Fruit fly (Drosophila melanogaster) whole organism, embryonic: ENCODE data around the gene Spt6.

Experiments
- Abd-B ChIP-seq: fragments of 200-800 bp; sonication (Bioruptor generic); optimal IDR thresholded peaks from 2 replicates; lab custom pipeline; 2018; ENCODE audit warnings: missing biosample characterization, mild to moderate bottlenecking, missing genetic modification characterization, moderate library complexity
- Aef1 ChIP-seq: fragments of 200-800 bp; sonication (Bioruptor generic); IDR thresholded peaks from 3 replicates; pipeline ENCODE4 v1.3.6; 2022; ENCODE audit warnings: missing biosample characterization, missing genetic modification characterization
- CG10321 ChIP-seq: fragments of 200-800 bp; sonication (Bioruptor generic); IDR thresholded peaks from 2 replicates; pipeline ENCODE4 v1.3.6; 2022; ENCODE audit warnings: missing biosample characterization, missing genetic modification characterization
- CG10366 ChIP-seq: fragments of 200-800 bp; sonication (Bioruptor generic); IDR thresholded peaks from 2 replicates; pipeline ENCODE4 v1.3.6; 2022; ENCODE audit warnings: missing biosample characterization, missing genetic modification characterization
- CG11723 ChIP-seq: fragments of 200-800 bp; sonication (Bioruptor generic); optimal IDR thresholded peaks from 2 replicates; lab custom pipeline; 2017; ENCODE audit warnings: missing biosample characterization, mild to moderate bottlenecking, missing genetic modification characterization
- CG12219 ChIP-seq: fragments of 200-800 bp; sonication (Bioruptor generic); optimal IDR thresholded peaks from 3 replicates; lab custom pipeline; 2018; ENCODE audit warnings: missing biosample characterization, mild to moderate bottlenecking, missing genetic modification characterization
- CG12659 ChIP-seq: fragments of 200-800 bp; sonication (Bioruptor generic); optimal IDR thresholded peaks from 3 replicates; lab custom pipeline; 2017; ENCODE audit warnings: mild to moderate bottlenecking, missing biosample characterization, missing genetic modification reagents, missing genetic modification characterization
- CG14014 ChIP-seq: fragments of 200-800 bp; sonication (Bioruptor generic); IDR thresholded peaks from 2 replicates; pipeline ENCODE4 v1.3.6; 2022; ENCODE audit warnings: missing biosample characterization, missing genetic modification characterization
- CG15073 ChIP-seq: fragments of 200-800 bp; sonication (Bioruptor generic); optimal IDR thresholded peaks from 2 replicates; lab custom pipeline; 2016; ENCODE audit warnings: missing biosample characterization, missing genetic modification characterization
- CG1529 ChIP-seq: fragments of 200-800 bp; sonication (Bioruptor generic); optimal IDR thresholded peaks from 3 replicates; lab custom pipeline; 2018; ENCODE audit warnings: missing biosample characterization, missing genetic modification characterization
- CG15601 ChIP-seq: fragments of 200-800 bp; sonication (Bioruptor generic); optimal IDR thresholded peaks from 3 replicates; lab custom pipeline; 2019; ENCODE audit warnings: missing biosample characterization, mild to moderate bottlenecking, missing genetic modification characterization, moderate library complexity
- CG16813 ChIP-seq: fragments of 200-800 bp; sonication (Bioruptor generic); IDR thresholded peaks from 3 replicates; pipeline ENCODE4 v1.3.6; 2022; ENCODE audit warnings: missing biosample characterization, missing genetic modification characterization; ENCODE audit not compliant: partially characterized antibody
- CG17186 ChIP-seq: fragments of 200-800 bp; sonication (Bioruptor generic); optimal IDR thresholded peaks from 3 replicates; lab custom pipeline; 2017; ENCODE audit warnings: missing biosample characterization, missing genetic modification reagents, missing genetic modification characterization
- CG17829 ChIP-seq: fragments of 200-800 bp; optimal IDR thresholded peaks from 2 replicates; lab custom pipeline; 2019; ENCODE audit warnings: missing biosample characterization, mild to moderate bottlenecking, missing genetic modification characterization, moderate library complexity
- CG18764 ChIP-seq: fragments of 200-800 bp; sonication (Bioruptor generic); optimal IDR thresholded peaks from 3 replicates; lab custom pipeline; 2016; ENCODE audit warnings: missing biosample characterization, missing genetic modification characterization
- CG2116 ChIP-seq: fragments of 200-800 bp; sonication (Bioruptor generic); optimal IDR thresholded peaks from 3 replicates; lab custom pipeline; 2018; ENCODE audit warnings: missing biosample characterization, mild to moderate bottlenecking, missing genetic modification characterization
- CG2678 ChIP-seq: fragments of 200-800 bp; sonication (Bioruptor generic); optimal IDR thresholded peaks from 3 replicates; lab custom pipeline; 2019; ENCODE audit warnings: missing biosample characterization, mild to moderate bottlenecking, missing genetic modification characterization, moderate library complexity
- CG34376 ChIP-seq: fragments of 200-800 bp; sonication (Bioruptor generic); optimal IDR thresholded peaks from 2 replicates; lab custom pipeline; 2018; ENCODE audit warnings: missing biosample characterization, mild to moderate bottlenecking, missing genetic modification characterization
- CG3838 ChIP-seq: fragments of 200-800 bp; sonication (Bioruptor generic); optimal IDR thresholded peaks from 3 replicates; lab custom pipeline; 2016; ENCODE audit warnings: missing biosample characterization, missing genetic modification characterization
- CG6272 ChIP-seq: fragments of 200-800 bp; sonication (Bioruptor generic); IDR thresholded peaks from 2 replicates; pipeline ENCODE4 v1.3.6; 2022; ENCODE audit warnings: missing biosample characterization, missing genetic modification characterization
- CG7372 ChIP-seq: fragments of 200-800 bp; sonication (Bioruptor generic); IDR thresholded peaks from 2 replicates; pipeline ENCODE4 v1.3.6; 2022; ENCODE audit warnings: missing biosample characterization, missing genetic modification characterization
- CG7745 ChIP-seq: fragments of 200-800 bp; sonication (Bioruptor generic); optimal IDR thresholded peaks from 2 replicates; lab custom pipeline; 2018; ENCODE audit warnings: missing biosample characterization, mild to moderate bottlenecking, missing genetic modification characterization, moderate library complexity
- CG7987 ChIP-seq: fragments of 200-800 bp; sonication (Bioruptor generic); optimal IDR thresholded peaks from 2 replicates; lab custom pipeline; 2018; ENCODE audit warnings: missing biosample characterization, mild to moderate bottlenecking, missing genetic modification characterization, moderate library complexity
- CG9215 ChIP-seq: fragments of 200-800 bp; sonication (Bioruptor generic); IDR thresholded peaks from 2 replicates; pipeline ENCODE4 v1.3.6; 2022; ENCODE audit warnings: missing biosample characterization, missing genetic modification characterization
- CG9437 ChIP-seq: fragments of 200-800 bp; sonication (Bioruptor generic); optimal IDR thresholded peaks from 2 replicates; lab custom pipeline; 2018; ENCODE audit warnings: missing biosample characterization, mild to moderate bottlenecking, missing genetic modification characterization
- CTCF ChIP-seq: fragments of 200-800 bp; sonication (Bioruptor generic); optimal IDR thresholded peaks from 2 replicates; lab custom pipeline; 2017; ENCODE audit warnings: missing biosample characterization, mild to moderate bottlenecking, missing genetic modification characterization, moderate library complexity
- CrebB ChIP-seq: fragments of 200-800 bp; sonication (Bioruptor generic); optimal IDR thresholded peaks from 3 replicates; lab custom pipeline; 2018; ENCODE audit warnings: missing biosample characterization, mild to moderate bottlenecking, missing genetic modification characterization
- D19B ChIP-seq: fragments of 200-800 bp; sonication (Bioruptor generic); optimal IDR thresholded peaks from 2 replicates; lab custom pipeline; 2017; ENCODE audit warnings: missing biosample characterization, mild to moderate bottlenecking, missing genetic modification characterization
- Doc2 ChIP-seq: fragments of 200-800 bp; sonication (Bioruptor generic); IDR thresholded peaks from 2 replicates; pipeline ENCODE4 v1.3.6; 2022; ENCODE audit warnings: missing biosample characterization, missing genetic modification characterization
- Ets97D ChIP-seq: fragments of 200-800 bp; sonication (Bioruptor generic); optimal IDR thresholded peaks from 3 replicates; lab custom pipeline; 2016; ENCODE audit warnings: missing biosample characterization, missing genetic modification characterization
- HmgD ChIP-seq: fragments of 200-800 bp; sonication (Bioruptor generic); optimal IDR thresholded peaks from 3 replicates; lab custom pipeline; 2016; ENCODE audit warnings: missing biosample characterization, missing genetic modification characterization
- HmgZ ChIP-seq: fragments of 200-800 bp; sonication (Bioruptor generic); optimal IDR thresholded peaks from 2 replicates; lab custom pipeline; 2018; ENCODE audit warnings: missing biosample characterization, mild to moderate bottlenecking, missing genetic modification characterization
- Hr3 ChIP-seq: fragments of 200-800 bp; sonication (Bioruptor generic); optimal IDR thresholded peaks from 3 replicates; lab custom pipeline; 2016; ENCODE audit warnings: missing biosample characterization, missing genetic modification characterization
- Hr39 ChIP-seq: fragments of >200 bp; optimal IDR thresholded peaks from 2 replicates; lab custom pipeline; 2017
- Neu2 ChIP-seq: fragments of 200-800 bp; sonication (Bioruptor generic); optimal IDR thresholded peaks from 3 replicates; lab custom pipeline; 2016; ENCODE audit warnings: missing biosample characterization, missing genetic modification characterization, borderline replicate concordance
- Oli ChIP-seq: fragments of 200-800 bp; sonication (Bioruptor generic); optimal IDR thresholded peaks from 2 replicates; lab custom pipeline; 2018; ENCODE audit warnings: missing biosample characterization, mild to moderate bottlenecking, missing genetic modification characterization, moderate library complexity
- Ravus ChIP-seq: fragments of 200-800 bp; sonication (Bioruptor generic); IDR thresholded peaks from 2 replicates; pipeline ENCODE4 v1.3.6; 2022; ENCODE audit warnings: missing biosample characterization, missing genetic modification characterization
- Rx ChIP-seq: fragments of 200-800 bp; sonication (Bioruptor generic); IDR thresholded peaks from 2 replicates; pipeline ENCODE4 v1.3.6; 2022; ENCODE audit warnings: missing biosample characterization, missing genetic modification characterization
- Scr ChIP-seq: fragments of 200-800 bp; sonication (Bioruptor generic); IDR thresholded peaks from 2 replicates; pipeline ENCODE4 v1.3.6; 2022; ENCODE audit warnings: missing biosample characterization, missing genetic modification characterization; ENCODE audit not compliant: partially characterized antibody
- abd-A ChIP-seq: fragments of 200-800 bp; sonication (Bioruptor generic); optimal IDR thresholded peaks from 3 replicates; lab custom pipeline; 2019; ENCODE audit warnings: missing biosample characterization, mild to moderate bottlenecking, missing genetic modification characterization, moderate library complexity
- aop ChIP-seq: fragments of 200-800 bp; sonication (Bioruptor generic); IDR thresholded peaks from 2 replicates; pipeline ENCODE4 v1.3.6; 2022; ENCODE audit warnings: missing biosample characterization, missing genetic modification characterization
- bcd ChIP-seq: fragments of 200-800 bp; sonication (Bioruptor generic); optimal IDR thresholded peaks from 2 replicates; lab custom pipeline; 2017; ENCODE audit warnings: missing biosample characterization, mild to moderate bottlenecking, missing genetic modification characterization
- gfzf ChIP-seq: fragments of 200-800 bp; sonication (Bioruptor generic); optimal IDR thresholded peaks from 2 replicates; lab custom pipeline; 2016; ENCODE audit warnings: missing biosample characterization, mild to moderate bottlenecking, missing genetic modification characterization, moderate library complexity
- grn ChIP-seq: fragments of 200-800 bp; sonication (Bioruptor generic); optimal IDR thresholded peaks from 3 replicates; lab custom pipeline; 2017; ENCODE audit warnings: missing biosample characterization, missing genetic modification characterization
- lbe ChIP-seq: fragments of 200-800 bp; sonication (Bioruptor generic); optimal IDR thresholded peaks from 2 replicates; lab custom pipeline; 2016; ENCODE audit warnings: missing biosample characterization, mild to moderate bottlenecking, missing genetic modification characterization
- pan ChIP-seq, 4 experiments: fragments of >200 bp in 3 of 4; fragments of 200-800 bp in 1 of 4; sonication (Bioruptor generic) in 1 of 4; optimal IDR thresholded peaks in 3 of 4; IDR thresholded peaks in 1 of 4; 2 replicates each; pipeline versions ENCODE4 v1.3.6 to Lab custom; 2017 to 2022; ENCODE audit warnings: missing biosample characterization in 2 of 4, missing genetic modification characterization in 2 of 4, mixed read lengths in 1 of 4
- prd ChIP-seq, 3 experiments: fragments of >200 bp in 2 of 3; fragments of 200-800 bp in 1 of 3; sonication (Bioruptor generic) in 1 of 3; optimal IDR thresholded peaks in 2 of 3; IDR thresholded peaks in 1 of 3; 2 replicates in 2 of 3; 3 replicates in 1 of 3; pipeline versions ENCODE4 v1.3.6 to Lab custom; 2017 to 2022; ENCODE audit warnings: missing biosample characterization in 1 of 3, missing genetic modification characterization in 1 of 3
- schlank ChIP-seq: fragments of 200-800 bp; sonication (Bioruptor generic); optimal IDR thresholded peaks from 2 replicates; lab custom pipeline; 2018; ENCODE audit warnings: missing biosample characterization, mild to moderate bottlenecking, missing genetic modification characterization
- ttk ChIP-seq: fragments of 200-800 bp; sonication (Bioruptor generic); IDR thresholded peaks from 2 replicates; pipeline ENCODE4 v2.1.2; 2022; ENCODE audit warnings: missing biosample characterization, missing genetic modification characterization
- zfh1 ChIP-seq: fragments of 200-800 bp; sonication (Bioruptor generic); IDR thresholded peaks from 3 replicates; pipeline ENCODE4 v1.3.6; 2022; ENCODE audit warnings: missing biosample characterization, missing genetic modification characterization

The Spt6 gene

DNA sequence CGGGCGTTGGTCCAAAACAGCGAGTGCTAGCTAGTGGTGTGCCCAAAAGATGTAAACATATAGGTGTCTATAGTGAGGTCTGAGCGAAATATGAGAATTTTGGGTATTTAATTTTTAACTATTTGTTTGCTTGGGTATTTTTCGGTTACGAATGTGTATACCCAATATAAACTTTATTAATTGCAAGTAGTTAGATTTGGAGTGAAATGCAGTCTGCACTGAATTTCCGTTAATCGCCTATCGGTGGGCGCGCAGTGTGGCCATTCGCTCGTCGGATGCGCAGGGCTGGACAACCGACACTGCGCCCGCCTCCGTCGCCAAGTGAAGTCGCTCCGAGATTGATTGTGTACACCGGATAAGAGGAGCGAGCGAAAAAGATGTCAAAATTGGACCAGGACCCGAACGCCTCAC, 27.5 kb downstream of the Spt6 start, which contains the start of the genes CG15891 and CG3815 (continued):
- TF ChIP-seq CG14014 (GFP tag; lab: Robert Waterston, UW) (peak; percentile 58), lbe (GFP tag; lab: Kevin White, UChicago) (no peak), Ravus (GFP tag; lab: Robert Waterston, UW) (no peak), CG9215 (GFP tag; lab: Robert Waterston, UW) (peak; percentile 68), CG11723 (no peak), ttk (GFP tag; lab: Robert Waterston, UW) (no peak), CG9437 (GFP tag; lab: Kevin White, UChicago) (peak; percentile 80), CG2116 (GFP tag; lab: Kevin White, UChicago) (peak; percentile 64), Rx (GFP tag; lab: Robert Waterston, UW) (peak; percentile 51; the same call in 1 of the 2 replicates), aop (GFP tag; lab: Robert Waterston, UW) (no peak), CG18764 (GFP tag; lab: Kevin White, UChicago) (no peak), CG15073 (GFP tag; lab: Kevin White, UChicago) (no peak), zfh1 (peak; percentile 32; the same call in 1 of the 3 replicates), CG10321 (GFP tag; lab: Robert Waterston, UW) (no peak), CG2678 (tag; lab: Kevin White, UChicago) (no peak), CTCF (peak; percentile 2), bcd (peak; percentile 61), CG12219 (GFP tag; lab: Kevin White, UChicago) (no peak), prd (optimal IDR thresholded peaks at IDR 0.05; lab: Kevin White, UChicago) (no peak), prd (GFP tag; IDR thresholded peaks at IDR 0.05; lab: Robert Waterston, UW) (peak; percentile 71), CrebB (no peak), schlank (tag; lab: Kevin White, UChicago) (peak; percentile 35), Ets97D (GFP tag; lab: Kevin White, UChicago) (peak; percentile 57), CG7745 (tag; lab: Kevin White, UChicago) (no peak), CG7987 (no peak), gfzf (GFP tag; lab: Kevin White, UChicago) (peak; percentile 64), CG15601 (tag; lab: Kevin White, UChicago) (no peak), CG10366 (peak; percentile 43; the same call in 1 of the 2 replicates), CG3838 (GFP tag; lab: Kevin White, UChicago) (no peak), Oli (tag; lab: Kevin White, UChicago) (peak; percentile 39), Scr (GFP tag; lab: Robert Waterston, UW) (peak; percentile 55; the same call in 1 of the 2 replicates), Hr3 (GFP tag; lab: Kevin White, UChicago) (peak; percentile 51), Doc2 (GFP tag; lab: Robert Waterston, UW) (no peak), CG17829 (tag; lab: Kevin White, UChicago) (peak; percentile 46), CG16813 (peak; percentile 46; the same call in 2 of the 3 replicates), pan (optimal IDR thresholded peaks at IDR 0.05; lab: Kevin White, UChicago) (no peak), pan (GFP tag; optimal IDR thresholded peaks at IDR 0.05 in 1 of 2, IDR thresholded peaks at IDR 0.05 in 1 of 2) (peak in 1 of 2 experiments; percentile 7), CG1529 (GFP tag; lab: Kevin White, UChicago) (no peak), Neu2 (GFP tag; lab: Kevin White, UChicago) (no peak), Aef1 (peak; percentile 54; the same call in 2 of the 3 replicates), Abd-B (GFP tag; lab: Kevin White, UChicago) (peak; percentile 54), HmgZ (tag; lab: Kevin White, UChicago) (peak; percentile 84), CG6272 (GFP tag; lab: Robert Waterston, UW) (peak; percentile 42; the same call in 1 of the 2 replicates), CG7372 (GFP tag; lab: Robert Waterston, UW) (peak; percentile 45; the same call in 1 of the 2 replicates), HmgD (peak; percentile 3), abd-A (tag; lab: Kevin White, UChicago) (no peak), D19B (GFP tag; lab: Kevin White, UChicago) (no peak), Hr39 (lab: Kevin White, UChicago) (no peak), grn (peak; percentile 66), CG34376 (peak; percentile 67), CG17186 (GFP tag; lab: Kevin White, UChicago) (peak; percentile 95), CG12659 (GFP tag; lab: Kevin White, UChicago) (peak; percentile 71)
